Worm (Caenorhabditis elegans) whole organism, L4 larva: ENCODE data around the gene myrf-1.

ENCODE experiments used
- F26F4.8 ChIP-seq: fragments of 200-800 bp; sonication (Bioruptor generic); conservative IDR thresholded peaks from 2 replicates; pipeline ENCODE4 v1.3.6; 2022; ENCODE audit warnings: missing genetic modification characterization, missing compliant biosample characterization
- F49E8.2 ChIP-seq: sonication (generic microtip); optimal IDR thresholded peaks from 2 replicates; lab custom pipeline; 2016; ENCODE audit warnings: missing compliant biosample characterization, mild to moderate bottlenecking, missing genetic modification characterization, borderline replicate concordance
- T20F7.1 ChIP-seq: fragments of 200-800 bp; sonication (Bioruptor generic); optimal IDR thresholded peaks from 2 replicates; lab custom pipeline; 2018; ENCODE audit warnings: mild to moderate bottlenecking, missing genetic modification characterization, missing compliant biosample characterization
- T26A8.4 ChIP-seq: fragments of 200-800 bp; sonication (Bioruptor generic); IDR thresholded peaks from 2 replicates; pipeline ENCODE4 v1.3.6; 2022; ENCODE audit warnings: missing genetic modification characterization, missing compliant biosample characterization
- Y105C5A.15 ChIP-seq: fragments of 200-800 bp; sonication (Bioruptor generic); IDR thresholded peaks from 2 replicates; pipeline ENCODE4 v1.3.6; 2022; ENCODE audit warnings: missing genetic modification characterization, missing compliant biosample characterization
- Y48G9A.11 ChIP-seq: fragments of 200-800 bp; sonication (Bioruptor generic); IDR thresholded peaks from 2 replicates; pipeline ENCODE4 v1.3.6; 2022; ENCODE audit warnings: missing genetic modification reagents, missing genetic modification characterization, missing compliant biosample characterization
- ZK337.2 ChIP-seq: fragments of 200-800 bp; sonication (Bioruptor generic); IDR thresholded peaks from 2 replicates; pipeline ENCODE4 v1.3.6; 2022; ENCODE audit warnings: missing genetic modification reagents, missing genetic modification characterization, missing compliant biosample characterization
- aly-2 ChIP-seq: sonication (generic microtip); optimal IDR thresholded peaks from 2 replicates; lab custom pipeline; 2018; ENCODE audit warnings: missing biosample characterization, missing genetic modification characterization
- ceh-28 ChIP-seq: fragments of 150-350 bp; optimal IDR thresholded peaks from 2 replicates; lab custom pipeline; 2014; ENCODE audit warnings: missing biosample characterization, missing genetic modification reagents, missing genetic modification characterization
- ceh-32 ChIP-seq: sonication (generic microtip); optimal IDR thresholded peaks from 2 replicates; lab custom pipeline; 2016; ENCODE audit warnings: mild to moderate bottlenecking, missing genetic modification characterization, missing compliant biosample characterization; ENCODE audit not compliant: poor library complexity
- ceh-62 ChIP-seq: sonication (generic microtip); optimal IDR thresholded peaks from 2 replicates; lab custom pipeline; 2017; ENCODE audit warnings: missing biosample characterization, missing genetic modification characterization
- cey-2 ChIP-seq: sonication (generic microtip); optimal IDR thresholded peaks from 3 replicates; lab custom pipeline; 2017; ENCODE audit warnings: missing genetic modification characterization, mild to moderate bottlenecking, missing compliant biosample characterization, antibody characterized with exemption, borderline replicate concordance; ENCODE audit not compliant: insufficient read depth
- ctbp-1 ChIP-seq: fragments of 200-800 bp; sonication (Bioruptor generic); IDR thresholded peaks from 2 replicates; pipeline ENCODE4 v1.3.6; 2022; ENCODE audit warnings: missing genetic modification reagents, missing genetic modification characterization, missing compliant biosample characterization
- daf-12 ChIP-seq: fragments of 150-350 bp; optimal IDR thresholded peaks from 2 replicates; lab custom pipeline; 2014; ENCODE audit warnings: missing biosample characterization, missing genetic modification reagents, missing genetic modification characterization
- daf-19 ChIP-seq: fragments of 200-800 bp; sonication (Bioruptor generic); conservative IDR thresholded peaks from 2 replicates; pipeline ENCODE4 v1.3.6; 2022; ENCODE audit warnings: missing genetic modification characterization, missing compliant biosample characterization
- dmd-8 ChIP-seq: fragments of 200-800 bp; sonication (Bioruptor generic); IDR thresholded peaks from 2 replicates; pipeline ENCODE4 v1.3.6; 2022; ENCODE audit warnings: missing genetic modification characterization, missing compliant biosample characterization
- dpl-1 ChIP-seq: fragments of 150-350 bp; optimal IDR thresholded peaks from 2 replicates; lab custom pipeline; 2014; ENCODE audit warnings: missing biosample characterization, missing genetic modification reagents, missing genetic modification characterization
- egl-27 ChIP-seq: sonication (generic microtip); optimal IDR thresholded peaks from 3 replicates; lab custom pipeline; 2017; ENCODE audit warnings: missing biosample characterization, missing genetic modification reagents, missing genetic modification characterization
- egl-43 ChIP-seq: fragments of 200-800 bp; sonication (Bioruptor generic); IDR thresholded peaks from 2 replicates; pipeline ENCODE4 v1.3.6; 2022; ENCODE audit warnings: missing genetic modification reagents, missing genetic modification characterization, missing compliant biosample characterization
- hif-1 ChIP-seq, 2 experiments: sonication (generic microtip); optimal IDR thresholded peaks; 2 replicates each; lab custom pipeline; 2016 to 2017; ENCODE audit warnings: missing compliant biosample characterization in 2 of 2, missing genetic modification characterization in 2 of 2, missing genetic modification reagents in 2 of 2, missing genotype in 2 of 2, mild to moderate bottlenecking in 1 of 2
- hlh-11 ChIP-seq: fragments of 200-800 bp; sonication (Bioruptor generic); optimal IDR thresholded peaks from 2 replicates; lab custom pipeline; 2018; ENCODE audit warnings: mild to moderate bottlenecking, missing genetic modification characterization, missing compliant biosample characterization
- hmg-1.1 ChIP-seq: fragments of 200-800 bp; sonication (Bioruptor generic); IDR thresholded peaks from 2 replicates; pipeline ENCODE4 v1.3.6; 2022; ENCODE audit warnings: missing genetic modification reagents, missing genetic modification characterization, missing compliant biosample characterization
- jun-1 ChIP-seq: fragments of 150-350 bp; optimal IDR thresholded peaks from 2 replicates; lab custom pipeline; 2014; ENCODE audit warnings: missing biosample characterization, missing genetic modification reagents, missing genetic modification characterization
- lin-15B ChIP-seq: fragments of 150-350 bp; sonication (generic microtip); optimal IDR thresholded peaks from 3 replicates; lab custom pipeline; 2014; ENCODE audit warnings: missing biosample characterization, missing genetic modification characterization
- lin-29 ChIP-seq: fragments of 200-800 bp; sonication (Bioruptor generic); IDR thresholded peaks from 2 replicates; pipeline ENCODE4 v1.3.6; 2022; ENCODE audit warnings: missing genetic modification reagents, missing genetic modification characterization, missing compliant biosample characterization
- lin-39 ChIP-seq: fragments of 150-350 bp; optimal IDR thresholded peaks from 2 replicates; lab custom pipeline; 2014; ENCODE audit warnings: missing biosample characterization, missing genetic modification reagents, missing genetic modification characterization
- madf-5 ChIP-seq, 2 experiments: fragments of 200-800 bp; sonication (Bioruptor generic); IDR thresholded peaks; 2 replicates each; pipeline ENCODE4 v1.3.6; 2022; ENCODE audit warnings: missing compliant biosample characterization in 2 of 2, missing genetic modification characterization in 2 of 2
- mdl-1 ChIP-seq, 2 experiments: fragments of 150-350 bp in 1 of 2; sonication (generic microtip) in 1 of 2; optimal IDR thresholded peaks; 2 replicates each; lab custom pipeline; 2014 to 2017; ENCODE audit warnings: missing biosample characterization in 2 of 2, missing genetic modification characterization in 2 of 2
- mes-2 ChIP-seq: sonication (generic microtip); optimal IDR thresholded peaks from 2 replicates; lab custom pipeline; 2016; ENCODE audit warnings: missing genotype, mild to moderate bottlenecking, missing genetic modification characterization, missing compliant biosample characterization; ENCODE audit not compliant: poor library complexity, severe bottlenecking
- mxl-3 ChIP-seq: fragments of 200-800 bp; sonication (Bioruptor generic); optimal IDR thresholded peaks from 2 replicates; lab custom pipeline; 2018; ENCODE audit warnings: mild to moderate bottlenecking, missing genetic modification characterization, missing compliant biosample characterization
- nhr-11 ChIP-seq: fragments of 150-350 bp; optimal IDR thresholded peaks from 2 replicates; lab custom pipeline; 2014; ENCODE audit warnings: missing biosample characterization, missing genetic modification characterization
- nhr-111 ChIP-seq: fragments of 200-800 bp; sonication (Bioruptor generic); optimal IDR thresholded peaks from 2 replicates; lab custom pipeline; 2018; ENCODE audit warnings: mild to moderate bottlenecking, missing genetic modification characterization, missing compliant biosample characterization
- nhr-237 ChIP-seq: sonication (generic microtip); optimal IDR thresholded peaks from 2 replicates; lab custom pipeline; 2017; ENCODE audit warnings: missing biosample characterization, missing genetic modification characterization
- nhr-28 ChIP-seq: fragments of 150-350 bp; optimal IDR thresholded peaks from 2 replicates; lab custom pipeline; 2014; ENCODE audit warnings: missing biosample characterization, missing genetic modification characterization
- nhr-41 ChIP-seq: fragments of 200-800 bp; sonication (Bioruptor generic); IDR thresholded peaks from 2 replicates; pipeline ENCODE4 v1.3.6; 2022; ENCODE audit warnings: missing genetic modification reagents, missing genetic modification characterization, missing compliant biosample characterization
- nhr-48 ChIP-seq: sonication (generic microtip); optimal IDR thresholded peaks from 2 replicates; lab custom pipeline; 2016; ENCODE audit warnings: mild to moderate bottlenecking, missing genetic modification characterization, missing compliant biosample characterization
- nhr-6 ChIP-seq: fragments of 150-350 bp; optimal IDR thresholded peaks from 2 replicates; lab custom pipeline; 2014; ENCODE audit warnings: missing biosample characterization, missing genetic modification characterization
- php-3 ChIP-seq: fragments of 200-800 bp; sonication (Bioruptor generic); IDR thresholded peaks from 2 replicates; pipeline ENCODE4 v1.3.6; 2022; ENCODE audit warnings: missing genetic modification reagents, missing genetic modification characterization, missing compliant biosample characterization
- saeg-2 ChIP-seq: fragments of 200-800 bp; sonication (Bioruptor generic); IDR thresholded peaks from 2 replicates; pipeline ENCODE4 v1.3.6; 2022; ENCODE audit warnings: missing genetic modification reagents, missing genetic modification characterization, missing compliant biosample characterization
- sdz-12 ChIP-seq: fragments of 200-800 bp; sonication (Bioruptor generic); optimal IDR thresholded peaks from 2 replicates; lab custom pipeline; 2018; ENCODE audit warnings: mild to moderate bottlenecking, missing genetic modification characterization, missing compliant biosample characterization
- set-16 ChIP-seq: fragments of 200-800 bp; sonication (Bioruptor generic); IDR thresholded peaks from 2 replicates; pipeline ENCODE4 v1.3.6; 2022; ENCODE audit warnings: missing genetic modification reagents, missing genetic modification characterization, missing compliant biosample characterization
- snpc-1.2 ChIP-seq: fragments of 200-800 bp; sonication (Bioruptor generic); IDR thresholded peaks from 2 replicates; pipeline ENCODE4 v1.3.6; 2022; ENCODE audit warnings: missing genetic modification reagents, missing genetic modification characterization, missing compliant biosample characterization
- spr-3 ChIP-seq: fragments of 200-800 bp; sonication (Bioruptor generic); optimal IDR thresholded peaks from 2 replicates; lab custom pipeline; 2018; ENCODE audit warnings: mild to moderate bottlenecking, missing genetic modification characterization, missing compliant biosample characterization
- tag-97 ChIP-seq: fragments of 200-800 bp; sonication (Bioruptor generic); IDR thresholded peaks from 2 replicates; pipeline ENCODE4 v1.3.6; 2022; ENCODE audit warnings: missing genetic modification characterization, missing compliant biosample characterization
- tra-1 ChIP-seq: fragments of 200-800 bp; sonication (Bioruptor generic); IDR thresholded peaks from 2 replicates; pipeline ENCODE4 v1.3.6; 2022; ENCODE audit warnings: missing genetic modification reagents, missing genetic modification characterization, missing compliant biosample characterization
- unc-39 ChIP-seq: sonication (generic microtip); optimal IDR thresholded peaks from 2 replicates; lab custom pipeline; 2017; ENCODE audit warnings: missing biosample characterization, missing genetic modification characterization
- vab-7 ChIP-seq: fragments of 200-800 bp; sonication (Bioruptor generic); IDR thresholded peaks from 2 replicates; pipeline ENCODE4 v1.3.6; 2022; ENCODE audit warnings: missing genetic modification reagents, missing genetic modification characterization, missing compliant biosample characterization
- zfp-2 ChIP-seq: sonication (generic microtip); optimal IDR thresholded peaks from 2 replicates; lab custom pipeline; 2016; ENCODE audit warnings: mild to moderate bottlenecking, missing genetic modification characterization, missing compliant biosample characterization
- zfp-3 ChIP-seq: fragments of 200-800 bp; sonication (Bioruptor generic); conservative IDR thresholded peaks from 2 replicates; pipeline ENCODE4 v1.3.6; 2022; ENCODE audit warnings: missing genetic modification reagents, missing genetic modification characterization, missing compliant biosample characterization
- zip-2 ChIP-seq: fragments of 150-350 bp; optimal IDR thresholded peaks from 2 replicates; lab custom pipeline; 2014; ENCODE audit warnings: missing biosample characterization, missing genetic modification characterization

Gene myrf-1

DNA sequence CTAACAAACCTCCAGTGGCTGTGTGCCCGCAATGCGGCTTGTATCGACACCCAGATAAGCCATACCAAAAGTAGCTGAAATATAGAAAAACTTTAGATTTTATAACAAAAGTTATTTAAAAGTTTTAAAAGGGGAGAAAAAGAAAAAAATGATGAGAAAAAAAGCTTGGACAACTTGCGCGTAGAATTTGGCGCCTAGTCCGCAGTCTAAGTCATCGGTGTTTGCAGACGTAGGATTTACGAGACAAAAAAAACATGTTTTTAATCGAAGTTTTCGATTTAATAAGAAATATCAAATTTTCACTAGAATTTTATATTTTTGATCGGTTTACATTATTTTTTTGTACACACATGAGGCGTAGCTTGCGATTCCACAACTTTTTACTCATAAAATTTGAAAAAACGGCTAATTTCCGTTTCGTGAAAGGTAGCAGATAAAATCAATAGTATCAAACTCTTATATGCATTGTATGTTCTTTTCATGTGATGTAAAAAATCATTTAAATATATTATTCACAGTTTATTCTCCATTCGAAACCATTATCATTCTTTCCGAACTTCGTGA is 39.7 kb upstream of the myrf-1 start, which contains the start of gene pro-1 (continued):
- 0 out of 2 replicates have a peak, but pooled peaks have one; percentile 68 for TF ChIP-seq vab-7 (GFP tag; lab: Robert Waterston, UW)
- TF ChIP-seq T20F7.1 (GFP tag; lab: Kevin White, UChicago), result peak; percentile 83
- peak; percentile 96 for TF ChIP-seq ctbp-1
- peak; percentile 89 for TF ChIP-seq lin-29 (GFP tag; lab: Robert Waterston, UW)
- no peak for TF ChIP-seq F49E8.2 (tag; lab: Kevin White, UChicago)
- TF ChIP-seq zip-2 (tag; lab: Kevin White, UChicago), result peak; percentile 61
- TF ChIP-seq nhr-237 (tag; lab: Kevin White, UChicago), result no peak
- TF ChIP-seq spr-3 (GFP tag; lab: Kevin White, UChicago), result peak; percentile 48
- peak in 1 of 2 experiments; percentile 84 for TF ChIP-seq hif-1 (tag; optimal IDR thresholded peaks at IDR 0.05; lab: Kevin White, UChicago)
- TF ChIP-seq aly-2 (tag; lab: Kevin White, UChicago), result no peak
- TF ChIP-seq egl-43 (GFP tag; lab: Robert Waterston, UW), result peak; percentile 92
- TF ChIP-seq ceh-62 (tag; lab: Kevin White, UChicago), result no peak
- peak; percentile 68; the same call in 1 of the 2 replicates for TF ChIP-seq ZK337.2 (GFP tag; lab: Robert Waterston, UW)
- TF ChIP-seq zfp-3 (GFP tag; lab: Robert Waterston, UW), result peak; percentile 94
- TF ChIP-seq nhr-41 (GFP tag; lab: Robert Waterston, UW), result peak; percentile 66; the same call in 1 of the 2 replicates
- TF ChIP-seq nhr-11 (tag; lab: Kevin White, UChicago), result peak; percentile 61
- TF ChIP-seq nhr-48 (tag; lab: Kevin White, UChicago), result peak; percentile 22
- TF ChIP-seq dmd-8 (GFP tag; lab: Robert Waterston, UW), result 0 out of 2 replicates have a peak, but pooled peaks have one; percentile 39
- peak; percentile 85 for TF ChIP-seq snpc-1.2 (GFP tag; lab: Robert Waterston, UW)
- TF ChIP-seq Y48G9A.11, result peak; percentile 56; the same call in 1 of the 2 replicates
- peak; percentile 78 for TF ChIP-seq daf-19
- peak; percentile 72; the same call in 1 of the 2 replicates for TF ChIP-seq tag-97
- peak; percentile 45 to 73 for TF ChIP-seq madf-5 (GFP tag; IDR thresholded peaks at IDR 0.05; lab: Robert Waterston, UW)
- TF ChIP-seq php-3 (GFP tag; lab: Robert Waterston, UW), result peak; percentile 80
- TF ChIP-seq lin-15B, result no peak
- TF ChIP-seq sdz-12, result peak; percentile 98
- peak; percentile 95 for TF ChIP-seq T26A8.4 (GFP tag; lab: Robert Waterston, UW)
- TF ChIP-seq nhr-111 (GFP tag; lab: Kevin White, UChicago), result peak; percentile 79
- TF ChIP-seq jun-1, result peak; percentile 34
- TF ChIP-seq dpl-1 (GFP tag; lab: Kevin White, UChicago), result peak; percentile 58
- TF ChIP-seq saeg-2 (GFP tag; lab: Robert Waterston, UW), result peak; percentile 83
- TF ChIP-seq cey-2 (tag; lab: Kevin White, UChicago), result no peak
- peak; percentile 47 for TF ChIP-seq nhr-28 (tag; lab: Kevin White, UChicago)
- TF ChIP-seq ceh-28, result peak; percentile 52
- TF ChIP-seq mxl-3 (GFP tag; lab: Kevin White, UChicago), result no peak
- TF ChIP-seq zfp-2 (tag; lab: Kevin White, UChicago), result no peak
- peak; percentile 76 for TF ChIP-seq nhr-6 (tag; lab: Kevin White, UChicago)
- no peak for TF ChIP-seq F26F4.8
- TF ChIP-seq mes-2 (tag; lab: Kevin White, UChicago), result peak; percentile 79
- TF ChIP-seq ceh-32 (tag; lab: Kevin White, UChicago), result no peak
- no peak for TF ChIP-seq daf-12
- peak; percentile 6 to 13 for TF ChIP-seq mdl-1 (tag; optimal IDR thresholded peaks at IDR 0.05; lab: Kevin White, UChicago)
- peak; percentile 50; the same call in 1 of the 2 replicates for TF ChIP-seq Y105C5A.15
- peak; percentile 65 for TF ChIP-seq tra-1 (GFP tag; lab: Robert Waterston, UW)
- TF ChIP-seq unc-39 (tag; lab: Kevin White, UChicago), result no peak
- TF ChIP-seq hmg-1.1, result peak; percentile 80
- TF ChIP-seq lin-39, result no peak
- TF ChIP-seq set-16, result 0 out of 2 replicates have a peak, but pooled peaks have one; percentile 7
- peak; percentile 76 for TF ChIP-seq hlh-11 (tag; lab: Kevin White, UChicago)
- no peak for TF ChIP-seq egl-27 (tag; lab: Kevin White, UChicago)
